Worm (Caenorhabditis elegans) whole organism, L1 larva: ENCODE results near the gene Y82E9BR.8.

ENCODE experiments used
- ceh-88 ChIP-seq: fragments of 200-800 bp; sonication (Bioruptor generic); IDR thresholded peaks from 2 replicates; pipeline ENCODE4 v1.3.6; 2022; ENCODE audit warnings: missing genetic modification characterization, missing compliant biosample characterization
- egl-13 ChIP-seq: sonication (generic microtip); optimal IDR thresholded peaks from 2 replicates; lab custom pipeline; 2016; ENCODE audit warnings: missing genotype, missing genetic modification reagents, missing genetic modification characterization, missing compliant biosample characterization
- egl-27 ChIP-seq, 2 experiments: fragments of 150-350 bp in 1 of 2; sonication (generic microtip); optimal IDR thresholded peaks; 3 replicates each; lab custom pipeline; 2017 to 2018; ENCODE audit warnings: missing biosample characterization in 2 of 2, missing genetic modification characterization in 2 of 2, missing genetic modification reagents in 2 of 2
- hlh-17 ChIP-seq: fragments of 200-800 bp; sonication (Bioruptor generic); optimal IDR thresholded peaks from 2 replicates; lab custom pipeline; 2018; ENCODE audit warnings: missing genetic modification characterization, mild to moderate bottlenecking, missing compliant biosample characterization, moderate library complexity, borderline replicate concordance
- lin-15B ChIP-seq: fragments of 150-350 bp; sonication (generic microtip); optimal IDR thresholded peaks from 3 replicates; lab custom pipeline; 2014; ENCODE audit warnings: missing biosample characterization, missing genetic modification characterization
- lin-35 ChIP-seq, 2 experiments: fragments of 150-350 bp; optimal IDR thresholded peaks; 2 replicates each; lab custom pipeline; 2014; ENCODE audit warnings: missing biosample characterization in 2 of 2, missing genetic modification characterization in 2 of 2, missing genetic modification reagents in 2 of 2
- nhr-12 ChIP-seq: sonication (generic microtip); optimal IDR thresholded peaks from 2 replicates; lab custom pipeline; 2017; ENCODE audit warnings: missing biosample characterization, missing genetic modification characterization
- unc-62 ChIP-seq: fragments of 150-350 bp; optimal IDR thresholded peaks from 2 replicates; lab custom pipeline; 2014; ENCODE audit warnings: missing biosample characterization, missing genetic modification reagents, missing genetic modification characterization
- ztf-4 ChIP-seq: fragments of 150-350 bp; optimal IDR thresholded peaks from 2 replicates; lab custom pipeline; 2014; ENCODE audit warnings: missing biosample characterization, missing genetic modification characterization

ce11 chrIII:1308887-1309286 is 49.0 kb downstream of the Y82E9BR.8 start, which contains the start of gene Y82E9BL.12:
- TF ChIP-seq lin-15B (tag; lab: Kevin White, UChicago) (no peak), egl-27 (tag; optimal IDR thresholded peaks at IDR 0.05; lab: Kevin White, UChicago) (no peak), hlh-17 (GFP tag; lab: Kevin White, UChicago) (no peak), ceh-88 (no peak), unc-62 (no peak), nhr-12 (tag; lab: Kevin White, UChicago) (no peak), lin-35 (GFP tag; optimal IDR thresholded peaks at IDR 0.05; lab: Kevin White, UChicago) (no peak), ztf-4 (tag; lab: Kevin White, UChicago) (no peak), egl-13 (tag; lab: Kevin White, UChicago) (no peak)
